Fruit fly (Drosophila melanogaster) S2 (cell line): Measurements from ENCODE around the gene CG34451.

Experiments
- CG8478 ChIP-seq: fragments of >200 bp; optimal IDR thresholded peaks from 2 replicates; lab custom pipeline; 2018
- CTCF ChIP-seq, 2 experiments: fragments of >200 bp; optimal IDR thresholded peaks; 2 replicates each; lab custom pipeline; 2018

The CG34451 gene

DNA sequence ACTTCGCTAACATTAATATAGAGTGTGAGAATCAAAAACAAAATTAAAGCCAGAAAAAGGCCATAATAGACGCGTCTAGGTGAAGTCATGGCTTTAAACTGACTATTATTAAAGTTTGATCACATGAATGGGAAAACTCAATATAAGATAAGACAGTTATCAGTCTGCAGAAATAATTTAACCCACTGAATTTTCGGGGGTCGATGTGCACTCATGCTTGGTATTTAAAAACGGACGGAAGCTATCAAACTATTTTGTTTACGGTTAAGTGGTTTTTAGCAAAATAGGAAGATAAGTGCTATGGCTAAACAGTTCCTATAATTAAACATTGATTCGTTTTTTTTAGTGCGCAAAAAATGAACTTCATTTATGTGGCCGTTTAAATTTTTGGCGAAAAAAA, at the start of gene CG34451:
Gene CG34451 (minus strand): TSS at position 101 of the 400 bp plus-strand sequence.
- no peak for TF ChIP-seq CG8478 (lab: Kevin White, UChicago)

DNA sequence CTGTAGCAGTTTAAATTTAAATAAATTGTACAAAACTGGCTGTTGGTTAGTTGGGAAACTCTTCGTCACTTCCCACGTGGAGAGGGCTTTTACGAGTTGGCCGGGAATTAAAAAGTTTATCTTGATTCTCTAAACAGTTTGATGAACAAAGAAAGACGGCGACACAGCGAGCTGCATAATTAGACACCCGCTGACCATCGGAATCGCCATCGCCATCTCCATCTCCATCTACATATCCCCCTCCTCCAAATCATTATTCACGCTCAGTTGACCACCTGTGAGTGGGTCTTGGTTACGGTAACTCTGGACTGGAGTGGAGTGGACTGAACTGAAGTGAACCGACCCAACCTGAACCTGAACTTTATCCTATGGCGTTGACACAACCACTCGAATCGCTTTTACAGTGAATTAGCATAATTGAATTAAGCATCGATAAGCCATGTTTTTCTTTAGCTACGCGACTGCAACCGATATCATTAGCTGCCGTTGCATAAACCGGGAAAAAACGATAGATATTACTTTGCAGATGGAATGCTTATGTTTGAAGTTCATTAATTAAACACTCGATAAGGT, 48.9 kb upstream of the CG34451 start:
- TF ChIP-seq CTCF (optimal IDR thresholded peaks at IDR 0.05; lab: Kevin White, UChicago), result no peak
- no peak for TF ChIP-seq CG8478 (lab: Kevin White, UChicago)

DNA sequence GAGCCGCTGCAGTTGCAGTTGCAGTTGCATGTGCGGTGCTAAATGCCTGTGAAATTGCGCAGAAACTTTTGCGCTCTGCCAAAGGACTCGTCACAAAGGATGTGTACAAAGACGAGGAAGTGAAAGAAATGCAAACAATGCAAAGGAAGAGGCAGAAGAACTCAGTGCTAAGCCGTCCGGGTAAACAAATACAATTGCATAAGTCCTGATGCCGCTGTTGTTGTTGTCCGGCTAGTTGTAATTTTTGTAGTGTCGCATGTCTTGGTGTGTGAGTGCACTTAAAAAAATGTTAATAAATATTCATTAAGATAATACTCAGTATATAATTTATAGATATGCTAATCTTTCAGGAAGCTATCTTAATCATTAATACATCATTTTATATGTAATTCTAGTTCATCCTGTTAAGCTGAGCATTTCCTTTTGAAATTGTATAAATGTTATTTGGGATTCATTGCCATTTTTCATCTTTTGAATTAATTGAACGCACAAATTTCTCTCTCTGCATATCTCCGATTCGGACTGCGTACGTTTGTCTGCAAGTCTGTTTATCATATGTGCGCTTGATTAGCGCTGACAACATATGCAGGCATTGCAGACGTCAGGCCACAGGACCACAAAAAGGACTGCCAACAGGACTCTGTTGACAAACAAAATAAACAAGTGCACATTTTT, 40.1 kb upstream of the CG34451 start:
- TF ChIP-seq CG8478 (lab: Kevin White, UChicago) (no peak), CTCF (optimal IDR thresholded peaks at IDR 0.05; lab: Kevin White, UChicago) (no peak)

DNA sequence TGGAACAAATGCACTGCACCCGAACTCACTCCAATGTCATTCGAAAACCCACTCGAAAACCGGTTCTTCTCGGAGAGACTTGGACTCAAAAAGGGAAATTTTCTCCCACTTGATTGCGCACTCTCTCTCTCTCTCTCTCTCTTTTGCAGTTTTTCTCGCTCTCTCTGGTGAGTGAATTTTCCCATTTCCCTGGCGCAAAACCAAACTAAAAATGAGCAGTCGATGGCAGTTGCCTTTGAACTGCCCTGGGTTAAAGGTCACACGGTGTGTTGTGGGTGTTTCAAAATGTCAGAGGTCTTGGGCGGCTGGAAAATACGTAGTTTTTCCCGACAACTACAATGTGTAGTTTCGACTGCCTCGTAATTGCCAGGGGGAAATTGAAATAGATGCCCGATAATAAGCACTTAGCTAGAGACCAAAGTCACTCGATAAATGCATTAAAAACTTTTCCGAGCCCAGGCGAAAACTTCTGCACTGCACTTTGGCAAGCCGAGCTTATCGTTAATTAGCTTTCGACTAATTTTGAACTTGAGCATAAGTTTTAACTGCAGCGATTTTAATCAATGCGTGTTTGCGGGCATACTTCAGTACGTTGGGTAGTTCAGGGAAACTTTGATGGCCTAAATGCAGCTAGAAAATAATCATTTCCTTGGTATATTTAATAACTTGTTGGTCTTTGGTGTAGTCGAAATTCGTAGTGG, 37.6 kb upstream of the CG34451 start:
- no peak for TF ChIP-seq CG8478 (lab: Kevin White, UChicago)

DNA sequence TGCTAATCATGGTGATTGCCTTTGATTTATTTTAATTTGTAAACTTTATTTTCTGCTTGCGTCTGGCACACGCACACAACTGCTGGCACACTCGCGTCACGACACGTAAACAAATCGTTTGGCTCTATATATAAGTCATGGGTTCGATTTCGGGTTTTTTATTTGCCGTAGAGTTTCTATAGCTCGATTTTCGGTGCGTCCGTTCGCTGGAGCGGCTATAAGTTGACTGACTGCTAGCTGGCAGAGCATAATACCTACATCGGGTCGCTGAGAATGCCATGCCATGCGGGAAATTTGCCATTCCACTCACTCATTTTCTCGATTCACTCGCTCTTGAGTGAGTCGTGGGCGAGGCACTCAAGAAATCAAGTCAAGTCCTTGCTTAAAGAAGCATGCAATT, 36.3 kb upstream of the CG34451 start, which contains the start of gene comm:
Gene comm (minus strand): TSS at position 236 of the 400 bp plus-strand sequence.
- no peak for TF ChIP-seq CTCF (optimal IDR thresholded peaks at IDR 0.05; lab: Kevin White, UChicago)
- TF ChIP-seq CG8478 (lab: Kevin White, UChicago), result no peak

DNA sequence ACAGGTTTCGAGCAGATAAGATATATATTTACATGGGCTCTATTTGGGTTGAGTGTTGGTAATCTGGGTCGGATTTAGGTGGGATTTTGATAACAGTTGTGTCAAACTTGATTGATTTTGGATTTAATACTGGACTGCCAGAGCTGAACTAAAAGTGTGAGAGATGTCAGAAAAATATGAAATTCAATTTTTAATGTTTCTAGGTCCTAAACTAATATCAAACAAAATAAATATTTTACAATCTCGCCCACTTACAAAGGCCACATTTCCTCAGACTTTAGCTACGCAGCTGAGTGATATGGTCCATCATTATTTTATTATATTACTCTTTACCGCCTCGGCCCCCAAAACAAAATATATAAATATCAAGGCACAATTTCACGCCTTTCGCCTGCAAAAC, 34.9 kb upstream of the CG34451 start:
- no peak for TF ChIP-seq CG8478 (lab: Kevin White, UChicago)
- no peak for TF ChIP-seq CTCF (optimal IDR thresholded peaks at IDR 0.05; lab: Kevin White, UChicago)

DNA sequence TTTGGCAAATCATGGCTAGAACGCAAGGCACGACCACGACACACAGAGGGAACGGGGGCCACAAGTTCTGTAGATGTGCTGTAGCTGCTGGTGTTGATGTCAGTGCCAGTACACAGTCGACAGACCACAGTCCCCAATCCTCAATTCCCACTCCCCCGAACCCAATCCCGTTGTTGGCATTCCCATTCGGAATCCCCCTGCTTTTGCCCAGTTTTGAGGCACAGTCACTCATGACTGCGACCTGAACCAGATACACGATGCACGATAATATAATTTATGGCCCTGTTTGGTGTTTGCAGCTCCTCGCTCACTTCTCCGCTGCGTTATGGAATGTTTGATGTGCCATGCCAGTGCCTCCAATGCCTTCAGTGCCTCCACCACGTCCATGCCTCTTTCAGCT, 29.0 kb upstream of the CG34451 start:
- no peak for TF ChIP-seq CG8478 (lab: Kevin White, UChicago)
- TF ChIP-seq CTCF (optimal IDR thresholded peaks at IDR 0.05; lab: Kevin White, UChicago), result no peak

DNA sequence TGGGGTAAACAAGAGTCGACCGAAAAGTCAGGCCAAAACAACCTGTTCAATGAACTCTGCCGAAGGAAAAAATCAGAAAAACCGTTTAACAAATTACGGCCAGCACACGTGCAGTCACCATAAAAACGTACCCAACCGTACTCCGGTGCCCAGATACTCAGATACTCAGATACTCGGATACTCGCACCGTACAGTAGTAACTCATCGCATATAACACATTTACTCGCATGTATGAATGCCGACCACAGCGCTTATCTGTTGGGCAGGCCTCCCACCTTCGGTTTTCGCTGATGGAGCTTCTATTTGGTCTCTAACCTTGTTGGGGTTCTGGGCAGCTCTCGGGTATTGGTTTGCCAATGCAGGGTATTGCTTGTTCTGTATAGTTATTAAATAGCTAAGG, 28.4 kb upstream of the CG34451 start:
- TF ChIP-seq CTCF (optimal IDR thresholded peaks at IDR 0.05; lab: Kevin White, UChicago) (no peak), CG8478 (lab: Kevin White, UChicago) (no peak)

DNA sequence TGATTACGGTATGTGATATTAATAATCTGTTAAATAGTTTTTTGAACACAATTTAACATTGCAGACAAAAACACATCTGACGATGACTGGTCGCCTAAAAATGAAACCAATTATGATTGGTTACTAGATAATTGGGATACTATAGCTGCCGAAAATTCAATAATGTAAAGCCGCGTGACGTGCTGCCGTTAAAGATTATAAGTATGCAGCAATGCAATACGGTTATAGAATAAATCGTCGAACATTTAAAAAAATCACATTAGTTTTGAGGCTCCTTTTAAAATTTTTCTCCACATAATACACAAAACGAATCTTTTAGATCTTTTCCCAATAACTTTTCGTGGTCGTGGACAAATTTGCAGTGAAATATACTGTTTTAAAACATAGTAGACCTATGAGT, 25.7 kb upstream of the CG34451 start, which contains the start of gene CG42570:
Gene CG42570 (plus strand): TSS at position 301 of the 400 bp plus-strand sequence.
- TF ChIP-seq CG8478 (lab: Kevin White, UChicago) (no peak), CTCF (optimal IDR thresholded peaks at IDR 0.05; lab: Kevin White, UChicago) (no peak)

DNA sequence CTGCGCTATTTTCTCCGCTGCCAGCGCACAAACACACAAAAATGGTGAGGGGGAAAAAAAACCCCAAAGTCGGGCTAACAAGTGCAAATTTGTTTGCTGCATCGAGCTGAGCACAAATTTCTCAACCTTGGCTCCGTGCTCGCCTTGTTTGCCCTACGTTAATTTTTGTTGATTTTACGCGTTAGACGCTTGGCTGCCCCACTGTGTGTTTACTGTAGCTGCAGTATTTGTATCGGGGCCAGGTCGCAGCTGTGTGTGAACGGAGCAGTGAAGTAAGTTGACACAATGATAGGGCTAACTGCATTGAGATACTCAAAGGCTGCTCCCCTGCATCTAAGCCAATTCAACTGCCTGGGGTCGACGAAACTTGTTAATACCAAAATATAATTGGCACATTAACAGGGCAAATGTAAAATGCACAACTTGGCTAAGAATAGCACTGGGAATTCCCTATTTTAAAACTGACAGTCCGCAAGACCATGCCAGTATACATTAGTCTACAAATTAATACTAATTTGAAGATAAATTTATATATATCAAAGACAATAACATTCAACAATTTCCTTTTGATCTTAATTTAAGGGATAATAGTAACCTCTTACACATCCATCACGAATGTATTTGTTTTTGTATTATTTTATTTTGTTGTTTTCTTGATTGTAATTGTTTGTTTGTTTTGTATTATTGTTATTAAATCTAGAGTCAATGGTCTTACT, 24.1 kb upstream of the CG34451 start, which contains the start of gene CG42571:
Gene CG42571 (plus strand): TSS at position 666 of the 716 bp plus-strand sequence.
- TF ChIP-seq CG8478 (lab: Kevin White, UChicago) (no peak), CTCF (optimal IDR thresholded peaks at IDR 0.05; lab: Kevin White, UChicago) (no peak)

DNA sequence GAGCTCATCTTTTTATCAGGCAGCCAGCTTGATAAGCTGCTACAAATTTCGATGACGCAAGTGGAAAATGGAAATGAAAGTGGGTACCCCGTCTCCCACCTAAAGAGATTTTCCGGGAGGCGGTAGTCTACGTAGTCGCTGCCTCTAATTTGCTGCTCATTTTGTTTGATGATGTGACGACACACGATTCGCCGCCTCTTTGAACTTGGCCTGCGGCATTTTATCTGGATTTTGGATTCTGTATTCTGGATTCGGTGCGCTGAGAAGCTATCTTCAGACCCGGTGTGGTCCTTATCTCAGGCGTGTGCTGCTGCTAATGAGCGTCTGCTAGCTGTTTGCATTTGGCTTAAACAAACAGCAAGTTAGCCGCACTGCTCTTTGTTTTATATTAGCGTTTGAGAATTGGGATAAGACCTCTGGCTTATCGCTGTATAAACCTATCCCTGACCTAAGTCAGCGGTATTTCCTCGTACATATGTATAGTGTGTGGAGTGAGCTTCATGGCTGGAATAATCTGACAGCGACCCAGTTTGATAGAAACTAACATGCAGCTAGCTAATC, 22.1 kb upstream of the CG34451 start:
- no peak for TF ChIP-seq CG8478 (lab: Kevin White, UChicago)
- no peak for TF ChIP-seq CTCF (optimal IDR thresholded peaks at IDR 0.05; lab: Kevin White, UChicago)

DNA sequence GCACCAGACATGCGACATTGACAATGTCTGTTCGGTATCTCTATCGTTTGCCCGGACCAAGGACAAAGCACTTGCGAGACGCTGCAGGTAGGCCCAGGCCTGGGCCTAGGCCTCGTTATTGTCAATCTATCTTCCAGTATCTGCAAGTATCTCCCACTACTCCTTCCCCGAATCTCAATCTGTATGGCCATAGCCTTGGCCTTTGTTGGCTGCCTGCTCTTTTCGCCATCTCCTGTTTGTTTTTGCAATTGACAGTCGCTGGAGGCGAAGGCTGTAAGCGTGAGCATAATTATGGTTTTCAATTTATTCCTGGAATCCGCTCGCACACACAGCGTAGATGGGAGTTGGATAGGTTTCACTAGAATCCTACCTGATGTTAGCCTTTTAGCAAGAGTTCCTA, 20.2 kb upstream of the CG34451 start:
- TF ChIP-seq CTCF (optimal IDR thresholded peaks at IDR 0.05; lab: Kevin White, UChicago) (no peak), CG8478 (lab: Kevin White, UChicago) (no peak)

DNA sequence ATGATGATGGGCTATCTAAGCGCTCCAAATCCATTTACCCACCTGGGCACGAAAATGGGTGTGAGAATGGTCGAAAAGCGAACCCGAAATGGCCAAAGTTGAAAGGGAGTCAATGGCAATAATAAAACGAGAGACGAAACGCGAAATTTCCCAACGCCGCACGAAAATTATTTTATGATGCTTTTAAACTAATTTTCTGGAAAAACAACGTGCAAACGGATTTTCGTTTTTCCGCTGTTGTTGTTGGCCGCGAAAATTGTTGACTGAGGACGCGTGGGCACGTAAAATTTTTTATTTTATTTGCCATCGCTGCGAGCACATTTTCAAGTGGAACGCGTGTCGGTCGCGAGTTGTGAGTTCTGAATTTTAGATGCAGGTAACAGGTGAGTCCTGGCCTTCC, 19.3 kb upstream of the CG34451 start:
- no peak for TF ChIP-seq CG8478 (lab: Kevin White, UChicago)
- TF ChIP-seq CTCF (optimal IDR thresholded peaks at IDR 0.05; lab: Kevin White, UChicago), result no peak

DNA sequence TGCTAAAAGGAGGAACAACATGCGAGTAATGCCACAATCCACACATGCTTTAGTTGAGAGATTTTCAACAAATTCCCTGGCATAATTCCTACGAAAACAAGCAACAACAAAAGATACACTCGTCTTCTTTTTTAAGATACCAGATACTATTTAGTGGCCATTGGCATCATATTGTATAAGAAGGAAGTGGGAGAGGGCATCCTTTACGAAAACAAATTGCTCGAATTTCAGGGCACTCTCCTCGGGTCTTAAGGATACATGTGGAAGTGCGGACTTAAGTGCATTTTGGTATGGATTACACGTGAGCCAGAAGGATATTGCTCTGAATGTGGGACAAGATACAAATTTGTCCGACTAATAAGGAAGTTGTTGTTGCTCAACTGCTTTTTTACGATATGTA, 18.3 kb upstream of the CG34451 start:
- TF ChIP-seq CTCF (optimal IDR thresholded peaks at IDR 0.05; lab: Kevin White, UChicago) (no peak), CG8478 (lab: Kevin White, UChicago) (no peak)
